Fruit fly (Drosophila melanogaster) whole organism, adult: Measurements from ENCODE around the gene lgs.

Experiments used
- CG1620 ChIP-seq: fragments of 200-800 bp; sonication (Bioruptor generic); optimal IDR thresholded peaks from 2 replicates; lab custom pipeline; 2016; ENCODE audit warnings: missing biosample characterization, missing genetic modification characterization
- Clk ChIP-seq: fragments of 200-800 bp; sonication (Bioruptor generic); optimal IDR thresholded peaks from 2 replicates; lab custom pipeline; 2017; ENCODE audit warnings: missing biosample characterization, missing genetic modification characterization
- Crg-1 ChIP-seq: fragments of 200-800 bp; sonication (Bioruptor generic); optimal IDR thresholded peaks from 2 replicates; lab custom pipeline; 2016; ENCODE audit warnings: missing biosample characterization, missing genetic modification characterization
- ovo ChIP-seq: fragments of 200-800 bp; sonication (Bioruptor generic); optimal IDR thresholded peaks from 2 replicates; lab custom pipeline; 2016; ENCODE audit warnings: missing biosample characterization, missing genetic modification characterization

- TF ChIP-seq Clk (GFP tag; lab: Kevin White, UChicago) (no peak), CG1620 (GFP tag; lab: Kevin White, UChicago) (peak; percentile 30), ovo (GFP tag; lab: Kevin White, UChicago) (no peak), Crg-1 (GFP tag; lab: Kevin White, UChicago) (no peak)
Measured at dm6 chr4:406843-407242, 36.9 kb downstream of the lgs start.
